Fruit fly (Drosophila melanogaster): ENCODE data around the gene CG10283.

dm6 chr2L:18469544-18470109 is 14.7 kb downstream of the CG10283 start:
- no peak for TF ChIP-seq CG8478 (optimal IDR thresholded peaks at IDR 0.05)
- no peak for TF ChIP-seq CTCF (optimal IDR thresholded peaks at IDR 0.05)

Measured in S2 (cell line).